Fruit fly (Drosophila melanogaster) whole organism, pupa: Measurements from ENCODE around the gene CycG.

Experiments
- CG10348 ChIP-seq: fragments of 200-800 bp; sonication (Bioruptor generic); IDR thresholded peaks from 2 replicates; pipeline ENCODE4 v1.3.6; 2022; ENCODE audit warnings: missing biosample characterization, missing genetic modification characterization
- CG12605 ChIP-seq: fragments of 200-800 bp; sonication (Bioruptor generic); IDR thresholded peaks from 2 replicates; pipeline ENCODE4 v1.3.6; 2022; ENCODE audit warnings: missing biosample characterization, missing genetic modification characterization
- CG13204 ChIP-seq: fragments of 200-800 bp; sonication (Bioruptor generic); optimal IDR thresholded peaks from 2 replicates; lab custom pipeline; 2018; ENCODE audit warnings: missing biosample characterization, mild to moderate bottlenecking, missing genetic modification characterization, moderate library complexity
- CG14655 ChIP-seq: fragments of 200-800 bp; sonication (Bioruptor generic); optimal IDR thresholded peaks from 3 replicates; lab custom pipeline; 2017; ENCODE audit warnings: mild to moderate bottlenecking, missing biosample characterization, missing genetic modification reagents, missing genetic modification characterization
- CG15710 ChIP-seq: fragments of 200-800 bp; sonication (Bioruptor generic); optimal IDR thresholded peaks from 2 replicates; lab custom pipeline; 2018; ENCODE audit warnings: missing biosample characterization, mild to moderate bottlenecking, missing genetic modification characterization, moderate library complexity
- CG32121 ChIP-seq: fragments of 200-800 bp; sonication (Bioruptor generic); IDR thresholded peaks from 2 replicates; pipeline ENCODE4 v1.3.6; 2022; ENCODE audit warnings: missing biosample characterization, missing genetic modification characterization
- CG34367 ChIP-seq: fragments of 200-800 bp; sonication (Bioruptor generic); optimal IDR thresholded peaks from 2 replicates; lab custom pipeline; 2018; ENCODE audit warnings: missing biosample characterization, mild to moderate bottlenecking, missing genetic modification characterization
- CG8301 ChIP-seq: fragments of 200-800 bp; sonication (Bioruptor generic); optimal IDR thresholded peaks from 2 replicates; lab custom pipeline; 2018; ENCODE audit warnings: missing biosample characterization, mild to moderate bottlenecking, missing genetic modification characterization
- CG9948 ChIP-seq: fragments of 200-800 bp; sonication (Bioruptor generic); optimal IDR thresholded peaks from 2 replicates; lab custom pipeline; 2018; ENCODE audit warnings: missing biosample characterization, mild to moderate bottlenecking, missing genetic modification characterization, moderate library complexity
- D1 ChIP-seq: fragments of 200-800 bp; sonication (Bioruptor generic); optimal IDR thresholded peaks from 2 replicates; lab custom pipeline; 2018; ENCODE audit warnings: missing biosample characterization, mild to moderate bottlenecking, missing genetic modification characterization, moderate library complexity
- EcR ChIP-seq: fragments of 200-800 bp; sonication (Bioruptor generic); optimal IDR thresholded peaks from 3 replicates; lab custom pipeline; 2019; ENCODE audit warnings: missing biosample characterization, missing genetic modification characterization, mild to moderate bottlenecking, moderate library complexity, missing genetic modification reagents
- Ets98B ChIP-seq: fragments of 200-800 bp; sonication (Bioruptor generic); IDR thresholded peaks from 2 replicates; pipeline ENCODE4 v1.3.6; 2022; ENCODE audit warnings: missing biosample characterization, missing genetic modification characterization
- Pif1A ChIP-seq: fragments of 200-800 bp; sonication (Bioruptor generic); optimal IDR thresholded peaks from 3 replicates; lab custom pipeline; 2016; ENCODE audit warnings: missing biosample characterization, missing genetic modification characterization
- Pif1B ChIP-seq: fragments of 200-800 bp; sonication (Bioruptor generic); optimal IDR thresholded peaks from 3 replicates; lab custom pipeline; 2016; ENCODE audit warnings: missing biosample characterization, missing genetic modification characterization
- Snoo ChIP-seq: fragments of 200-800 bp; sonication (Bioruptor generic); optimal IDR thresholded peaks from 3 replicates; lab custom pipeline; 2017; ENCODE audit warnings: missing biosample characterization, mild to moderate bottlenecking, missing genetic modification characterization, inconsistent platforms
- rn ChIP-seq: fragments of 200-800 bp; sonication (Bioruptor generic); IDR thresholded peaks from 2 replicates; pipeline ENCODE4 v1.3.6; 2022; ENCODE audit warnings: missing biosample characterization, missing genetic modification characterization

The CycG gene

dm6 chr3R:31550910-31551309 is 61.6 kb downstream of the CycG start:
- TF ChIP-seq CG32121 (GFP tag; lab: Robert Waterston, UW) (no peak), CG9948 (tag; lab: Kevin White, UChicago) (no peak), CG15710 (tag; lab: Kevin White, UChicago) (no peak), Pif1B (GFP tag; lab: Kevin White, UChicago) (no peak), Snoo (no peak), Pif1A (GFP tag; lab: Kevin White, UChicago) (no peak), CG13204 (GFP tag; lab: Kevin White, UChicago) (no peak), Ets98B (GFP tag; lab: Robert Waterston, UW) (no peak), CG34367 (tag; lab: Kevin White, UChicago) (no peak), rn (no peak), CG10348 (no peak), CG8301 (tag; lab: Kevin White, UChicago) (no peak)

dm6 chr3R:31548766-31549510 is 63.5 kb downstream of the CycG start:
- no peak for TF ChIP-seq CG14655
- no peak for TF ChIP-seq CG12605 (GFP tag; lab: Robert Waterston, UW)
- no peak for TF ChIP-seq CG13204 (GFP tag; lab: Kevin White, UChicago)
- TF ChIP-seq CG8301 (tag; lab: Kevin White, UChicago), result no peak
- no peak for TF ChIP-seq Snoo
- no peak for TF ChIP-seq Pif1B (GFP tag; lab: Kevin White, UChicago)
- TF ChIP-seq rn, result no peak
- no peak for TF ChIP-seq EcR
- no peak for TF ChIP-seq D1 (tag; lab: Kevin White, UChicago)
